Worm (Caenorhabditis elegans) whole organism, L4/young adult: ENCODE data around the gene cyp-33C5.

Experiments used
- W03F9.2 ChIP-seq: fragments of 150-350 bp; optimal IDR thresholded peaks from 2 replicates; lab custom pipeline; 2014; ENCODE audit warnings: missing biosample characterization, missing genetic modification characterization
- dao-5 ChIP-seq: sonication (generic microtip); optimal IDR thresholded peaks from 2 replicates; lab custom pipeline; 2016; ENCODE audit warnings: missing genotype, missing genetic modification characterization, moderate library complexity, missing compliant biosample characterization
- him-1 ChIP-seq: sonication (generic microtip); optimal IDR thresholded peaks from 2 replicates; lab custom pipeline; 2016; ENCODE audit warnings: missing genotype, missing genetic modification reagents, missing genetic modification characterization, missing compliant biosample characterization

- TF ChIP-seq him-1, result no peak
- no peak for TF ChIP-seq dao-5 (tag; lab: Kevin White, UChicago)
- TF ChIP-seq W03F9.2, result no peak
Measured at ce11 chrV:2242630-2243029, 2.2 kb upstream of the cyp-33C5 start, which contains the start of gene cyp-33C3.
